Worm (Caenorhabditis elegans) whole organism, late embryonic: ENCODE results near the gene ebp-2.

Source experiments
- C08G9.2 ChIP-seq: sonication (generic microtip); optimal IDR thresholded peaks from 2 replicates; lab custom pipeline; 2016; ENCODE audit warnings: mild to moderate bottlenecking, missing genetic modification characterization, moderate library complexity, missing compliant biosample characterization
- F13H6.1 ChIP-seq: sonication (generic microtip); optimal IDR thresholded peaks from 2 replicates; lab custom pipeline; 2016; ENCODE audit warnings: missing genetic modification characterization, missing compliant biosample characterization
- K02D7.2 ChIP-seq: sonication (generic microtip); optimal IDR thresholded peaks from 2 replicates; lab custom pipeline; 2017; ENCODE audit warnings: mild to moderate bottlenecking, missing genetic modification characterization, missing compliant biosample characterization
- K09A11.1 ChIP-seq: sonication (generic microtip); optimal IDR thresholded peaks from 2 replicates; lab custom pipeline; 2017; ENCODE audit warnings: antibody characterized with exemption, mild to moderate bottlenecking, missing genetic modification characterization, missing compliant biosample characterization; ENCODE audit not compliant: insufficient read depth
- ceh-9 ChIP-seq: sonication (generic microtip); optimal IDR thresholded peaks from 2 replicates; lab custom pipeline; 2016; ENCODE audit warnings: mild to moderate bottlenecking, missing genetic modification characterization, inconsistent platforms, missing compliant biosample characterization
- gmeb-2 ChIP-seq: sonication (generic microtip); optimal IDR thresholded peaks from 2 replicates; lab custom pipeline; 2016; ENCODE audit warnings: missing genetic modification characterization, inconsistent platforms, missing compliant biosample characterization
- lim-6 ChIP-seq: sonication (generic microtip); optimal IDR thresholded peaks from 2 replicates; lab custom pipeline; 2016; ENCODE audit warnings: missing genetic modification characterization, missing compliant biosample characterization
- nfya-1 ChIP-seq: sonication (generic microtip); optimal IDR thresholded peaks from 2 replicates; lab custom pipeline; 2017; ENCODE audit warnings: missing genetic modification characterization, mild to moderate bottlenecking, missing compliant biosample characterization, antibody characterized with exemption, moderate library complexity
- nhr-11 ChIP-seq: fragments of 150-350 bp; optimal IDR thresholded peaks from 2 replicates; lab custom pipeline; 2014; ENCODE audit warnings: missing biosample characterization, missing genetic modification characterization
- pax-1 ChIP-seq: fragments of 150-350 bp; optimal IDR thresholded peaks from 2 replicates; lab custom pipeline; 2014; ENCODE audit warnings: missing biosample characterization, missing genetic modification characterization
- pha-2 ChIP-seq: sonication (generic microtip); optimal IDR thresholded peaks from 2 replicates; lab custom pipeline; 2017; ENCODE audit warnings: mild to moderate bottlenecking, missing genetic modification characterization, missing compliant biosample characterization
- pha-4 ChIP-seq: fragments of 150-350 bp; optimal IDR thresholded peaks from 2 replicates; lab custom pipeline; 2018; ENCODE audit warnings: missing biosample characterization, missing genetic modification reagents, missing genetic modification characterization
- pqm-1 ChIP-seq: sonication (generic microtip); optimal IDR thresholded peaks from 2 replicates; lab custom pipeline; 2016; ENCODE audit warnings: missing genetic modification characterization, missing compliant biosample characterization
- pros-1 ChIP-seq: fragments of 150-350 bp; optimal IDR thresholded peaks from 2 replicates; lab custom pipeline; 2014; ENCODE audit warnings: missing biosample characterization, missing genetic modification reagents, missing genetic modification characterization

DNA sequence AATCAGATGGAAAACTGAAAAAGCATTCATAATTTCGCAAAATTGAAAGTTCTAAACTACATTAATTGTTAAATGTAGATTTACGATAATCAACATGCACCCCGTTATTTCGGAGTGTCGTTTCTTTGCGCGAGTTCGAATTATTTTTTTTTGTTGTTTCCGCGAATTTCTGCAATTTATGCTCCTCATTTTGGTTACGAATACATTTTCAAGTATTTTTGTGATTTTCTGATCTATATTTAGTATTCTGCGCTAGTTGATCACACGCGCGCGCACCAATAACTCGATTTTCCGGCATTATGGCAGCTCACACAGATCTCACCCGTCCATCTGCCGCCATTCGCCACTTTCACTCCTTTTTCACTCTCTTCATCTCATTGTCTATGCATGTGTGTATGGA lies 2.3 kb upstream of the ebp-2 start, which contains the start of gene VW02B12L.2:
- TF ChIP-seq F13H6.1 (tag; lab: Kevin White, UChicago) (no peak), nfya-1 (tag; lab: Kevin White, UChicago) (no peak), pha-4 (tag; lab: Kevin White, UChicago) (no peak), pros-1 (tag; lab: Kevin White, UChicago) (no peak), lim-6 (no peak), nhr-11 (tag; lab: Kevin White, UChicago) (no peak), ceh-9 (no peak), gmeb-2 (tag; lab: Kevin White, UChicago) (no peak), K02D7.2 (no peak), K09A11.1 (tag; lab: Kevin White, UChicago) (no peak), pqm-1 (tag; lab: Kevin White, UChicago) (no peak), pax-1 (no peak), pha-2 (no peak), C08G9.2 (tag; lab: Kevin White, UChicago) (no peak)
